Worm (Caenorhabditis elegans) whole organism, early embryonic: ENCODE data around the gene Y2H9A.4.

ENCODE experiments used
- B0310.2 ChIP-seq: sonication (generic microtip); optimal IDR thresholded peaks from 2 replicates; lab custom pipeline; 2016; ENCODE audit warnings: mild to moderate bottlenecking, missing genetic modification characterization, missing compliant biosample characterization
- F13C5.2 ChIP-seq: sonication (generic microtip); optimal IDR thresholded peaks from 2 replicates; lab custom pipeline; 2017; ENCODE audit warnings: mild to moderate bottlenecking, missing genetic modification characterization, inconsistent platforms, missing compliant biosample characterization
- aly-1 ChIP-seq: sonication (generic microtip); optimal IDR thresholded peaks from 2 replicates; lab custom pipeline; 2016; ENCODE audit warnings: missing genetic modification characterization, missing compliant biosample characterization
- ama-1 ChIP-seq: fragments of 150-350 bp; optimal IDR thresholded peaks from 2 replicates; lab custom pipeline; 2014
- ceh-13 ChIP-seq: fragments of 200-800 bp; sonication (Bioruptor generic); optimal IDR thresholded peaks from 2 replicates; lab custom pipeline; 2018; ENCODE audit warnings: mild to moderate bottlenecking, missing genetic modification characterization, missing compliant biosample characterization
- ceh-36 ChIP-seq: sonication (generic microtip); optimal IDR thresholded peaks from 2 replicates; lab custom pipeline; 2016; ENCODE audit warnings: missing genetic modification characterization, inconsistent platforms, missing compliant biosample characterization
- ets-7 ChIP-seq: sonication (generic microtip); optimal IDR thresholded peaks from 2 replicates; lab custom pipeline; 2016; ENCODE audit warnings: missing genotype, missing genetic modification characterization, missing compliant biosample characterization
- flt-1 ChIP-seq: fragments of 200-800 bp; sonication (Bioruptor generic); IDR thresholded peaks from 2 replicates; pipeline ENCODE4 v1.3.6; 2022; ENCODE audit warnings: missing genetic modification characterization, missing compliant biosample characterization
- hmbx-1 ChIP-seq: sonication (generic microtip); optimal IDR thresholded peaks from 2 replicates; lab custom pipeline; 2016; ENCODE audit warnings: mild to moderate bottlenecking, missing genetic modification characterization, missing compliant biosample characterization
- hmg-4 ChIP-seq: fragments of 200-800 bp; sonication (Bioruptor generic); optimal IDR thresholded peaks from 2 replicates; lab custom pipeline; 2018; ENCODE audit warnings: mild to moderate bottlenecking, missing genetic modification characterization, missing compliant biosample characterization
- hnd-1 ChIP-seq: sonication (generic microtip); optimal IDR thresholded peaks from 2 replicates; lab custom pipeline; 2016; ENCODE audit warnings: missing genetic modification characterization, missing compliant biosample characterization
- pes-1 ChIP-seq: fragments of 200-800 bp; sonication (Bioruptor generic); IDR thresholded peaks from 2 replicates; pipeline ENCODE4 v1.3.6; 2022; ENCODE audit warnings: missing genetic modification reagents, missing genetic modification characterization, missing compliant biosample characterization
- scrt-1 ChIP-seq: fragments of 200-800 bp; sonication (Bioruptor generic); IDR thresholded peaks from 2 replicates; pipeline ENCODE4 v1.3.6; 2022; ENCODE audit warnings: missing genetic modification characterization, missing compliant biosample characterization
- sea-1 ChIP-seq: fragments of 200-800 bp; sonication (Bioruptor generic); conservative IDR thresholded peaks from 2 replicates; pipeline ENCODE4 v1.3.6; 2022; ENCODE audit warnings: missing genetic modification characterization, missing compliant biosample characterization
- tbx-11 ChIP-seq: fragments of 200-800 bp; sonication (Bioruptor generic); IDR thresholded peaks from 2 replicates; pipeline ENCODE4 v1.3.6; 2022; ENCODE audit warnings: missing genetic modification characterization, missing compliant biosample characterization
- tbx-37 ChIP-seq: fragments of 200-800 bp; sonication (Bioruptor generic); conservative IDR thresholded peaks from 2 replicates; pipeline ENCODE4 v1.3.6; 2022; ENCODE audit warnings: missing genetic modification reagents, missing genetic modification characterization, missing compliant biosample characterization
- tra-4 ChIP-seq: sonication (generic microtip); optimal IDR thresholded peaks from 2 replicates; lab custom pipeline; 2017; ENCODE audit warnings: missing genetic modification characterization, missing compliant biosample characterization

The Y2H9A.4 gene

DNA sequence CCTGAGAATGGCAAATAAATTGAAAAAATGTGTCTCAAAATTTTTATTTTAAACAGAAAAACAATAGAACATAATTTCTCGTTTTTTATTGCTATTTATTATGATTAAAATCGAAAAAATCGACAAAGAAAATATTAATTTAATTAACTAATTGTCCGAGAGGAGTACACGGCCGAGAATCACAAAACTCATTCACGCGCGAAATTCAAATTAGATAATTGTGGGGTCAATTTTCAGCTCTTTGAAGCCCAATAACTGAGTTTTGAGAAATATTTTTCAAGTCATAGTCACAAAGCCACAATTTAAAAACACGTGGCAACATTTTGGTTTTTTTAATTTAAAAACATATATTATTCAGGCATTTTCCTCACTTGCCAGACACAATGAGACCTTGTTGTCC is 36.6 kb upstream of the Y2H9A.4 start:
- TF ChIP-seq B0310.2 (tag; lab: Kevin White, UChicago), result no peak
- no peak for TF ChIP-seq tra-4 (tag; lab: Kevin White, UChicago)
- TF ChIP-seq hnd-1, result no peak
- no peak for TF ChIP-seq sea-1 (GFP tag; lab: Robert Waterston, UW)
- no peak for TF ChIP-seq hmg-4 (GFP tag; lab: Kevin White, UChicago)

DNA sequence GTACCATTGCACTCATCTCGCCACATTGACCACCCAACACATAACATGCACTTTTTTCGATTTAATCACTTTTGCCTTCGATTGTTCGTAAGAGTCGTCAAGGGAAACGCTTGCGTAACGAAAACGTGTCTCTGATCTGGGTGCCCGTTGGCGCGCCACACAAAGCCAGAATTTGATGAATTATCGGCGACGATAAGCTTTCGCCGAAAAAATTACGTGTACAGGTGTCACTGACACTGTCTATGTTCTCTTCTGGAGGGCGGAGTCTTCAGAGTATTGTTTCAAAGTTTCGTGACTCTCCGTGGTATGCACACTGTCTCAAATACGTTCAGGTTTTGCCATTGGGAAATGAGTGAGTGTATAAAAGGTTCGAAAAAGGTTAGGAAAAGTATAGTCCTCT is 35.0 kb upstream of the Y2H9A.4 start, which contains the start of gene F53F1.4:
F53F1.4 (plus strand) TSS at position 390 of the 400 bp plus-strand sequence.
- no peak for TF ChIP-seq ama-1 (lab: Kevin White, UChicago)

DNA sequence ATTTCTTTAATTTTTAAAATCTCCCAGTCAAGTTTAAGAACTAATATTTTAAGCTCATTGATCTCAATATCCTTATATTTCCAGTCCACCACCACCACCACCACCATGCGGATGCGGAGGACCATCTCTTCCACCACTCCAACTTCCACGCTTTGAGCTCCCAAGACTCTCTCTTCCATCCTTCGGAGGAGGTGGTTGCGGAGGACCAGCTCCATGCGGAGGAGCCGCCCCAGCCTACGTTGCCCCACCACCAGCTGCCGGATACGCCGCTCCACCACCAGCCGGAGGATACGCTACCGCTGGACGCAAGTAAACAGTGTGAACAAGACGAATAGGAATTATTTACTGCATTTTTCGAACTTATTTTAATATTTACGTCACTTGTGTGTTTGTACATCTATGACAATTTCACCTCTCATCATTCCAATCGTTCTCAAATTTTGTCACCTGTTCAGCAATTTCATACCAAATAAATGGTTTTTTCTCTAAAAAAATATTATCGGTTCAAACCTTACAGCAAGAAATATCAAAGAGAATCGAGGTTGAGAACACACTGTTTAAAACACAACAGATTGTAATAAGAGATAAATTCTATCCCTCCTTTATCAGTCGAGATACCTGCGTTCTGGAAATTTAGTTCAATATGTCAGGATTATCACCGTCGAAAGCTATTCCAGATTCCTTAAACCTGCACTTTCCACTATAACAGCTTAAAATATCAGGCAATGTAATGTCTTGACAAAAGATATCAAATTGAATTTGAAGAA is 34.3 kb upstream of the Y2H9A.4 start:
- TF ChIP-seq hmbx-1 (tag; lab: Kevin White, UChicago), result no peak
- TF ChIP-seq tbx-37 (GFP tag; lab: Robert Waterston, UW), result no peak
- TF ChIP-seq pes-1 (GFP tag; lab: Robert Waterston, UW), result no peak; the same call in 1 of the 2 replicates
- no peak for TF ChIP-seq flt-1 (GFP tag; lab: Robert Waterston, UW)
- no peak for TF ChIP-seq hmg-4 (GFP tag; lab: Kevin White, UChicago)
- TF ChIP-seq sea-1 (GFP tag; lab: Robert Waterston, UW), result no peak; the same call in 1 of the 2 replicates
- TF ChIP-seq ama-1 (lab: Kevin White, UChicago), result no peak
- TF ChIP-seq ceh-36 (tag; lab: Kevin White, UChicago), result no peak
- no peak for TF ChIP-seq ets-7 (tag; lab: Kevin White, UChicago)
- no peak for TF ChIP-seq hnd-1
- TF ChIP-seq ceh-13 (GFP tag; lab: Kevin White, UChicago), result no peak
- no peak for TF ChIP-seq tra-4 (tag; lab: Kevin White, UChicago)
- TF ChIP-seq tbx-11, result no peak
- no peak for TF ChIP-seq aly-1 (tag; lab: Kevin White, UChicago)

DNA sequence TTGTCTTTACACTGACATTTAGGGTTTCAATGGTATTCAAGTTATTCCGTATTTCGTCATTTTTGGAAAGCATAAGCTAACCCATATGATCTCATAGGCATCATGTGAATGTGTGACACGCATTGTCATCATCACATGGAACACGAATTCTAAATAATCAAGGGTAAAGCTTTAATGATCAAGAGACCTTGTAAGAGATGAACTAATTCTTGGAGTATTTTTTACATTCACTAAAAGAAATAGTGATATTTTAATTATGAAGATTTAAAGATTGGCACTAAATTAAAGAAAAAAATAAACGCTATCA is 33.8 kb upstream of the Y2H9A.4 start:
- TF ChIP-seq ama-1 (lab: Kevin White, UChicago) (no peak), aly-1 (tag; lab: Kevin White, UChicago) (no peak), scrt-1 (GFP tag; lab: Robert Waterston, UW) (no peak), hmg-4 (GFP tag; lab: Kevin White, UChicago) (no peak), ceh-36 (tag; lab: Kevin White, UChicago) (no peak), B0310.2 (tag; lab: Kevin White, UChicago) (no peak), flt-1 (GFP tag; lab: Robert Waterston, UW) (no peak), tbx-11 (no peak), ceh-13 (GFP tag; lab: Kevin White, UChicago) (no peak), tbx-37 (GFP tag; lab: Robert Waterston, UW) (no peak), ets-7 (tag; lab: Kevin White, UChicago) (no peak), sea-1 (GFP tag; lab: Robert Waterston, UW) (no peak), pes-1 (GFP tag; lab: Robert Waterston, UW) (no peak), hnd-1 (no peak), F13C5.2 (no peak), hmbx-1 (tag; lab: Kevin White, UChicago) (no peak), tra-4 (tag; lab: Kevin White, UChicago) (no peak)

DNA sequence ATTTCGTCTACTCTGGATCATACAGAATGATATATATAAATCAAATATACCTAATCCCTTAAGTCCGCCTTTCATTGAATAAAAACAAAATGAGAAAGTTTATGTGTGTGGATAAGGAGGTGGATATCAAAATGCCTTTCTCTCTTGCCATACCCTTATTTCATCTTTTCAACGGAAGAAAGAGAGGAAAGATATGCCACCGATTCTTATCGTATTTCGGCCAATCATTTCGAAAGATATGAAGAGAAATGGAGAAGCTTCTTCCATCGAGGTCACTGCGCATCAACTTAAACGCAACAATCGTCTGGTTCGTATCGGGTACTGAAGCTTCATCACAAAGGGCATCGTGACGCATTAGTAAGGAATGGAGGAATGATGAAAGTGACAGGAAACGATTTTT is 32.4 kb upstream of the Y2H9A.4 start:
- TF ChIP-seq hmbx-1 (tag; lab: Kevin White, UChicago) (no peak), hmg-4 (GFP tag; lab: Kevin White, UChicago) (no peak), tra-4 (tag; lab: Kevin White, UChicago) (no peak), tbx-37 (GFP tag; lab: Robert Waterston, UW) (no peak), scrt-1 (GFP tag; lab: Robert Waterston, UW) (no peak), ceh-13 (GFP tag; lab: Kevin White, UChicago) (no peak), ets-7 (tag; lab: Kevin White, UChicago) (no peak)

DNA sequence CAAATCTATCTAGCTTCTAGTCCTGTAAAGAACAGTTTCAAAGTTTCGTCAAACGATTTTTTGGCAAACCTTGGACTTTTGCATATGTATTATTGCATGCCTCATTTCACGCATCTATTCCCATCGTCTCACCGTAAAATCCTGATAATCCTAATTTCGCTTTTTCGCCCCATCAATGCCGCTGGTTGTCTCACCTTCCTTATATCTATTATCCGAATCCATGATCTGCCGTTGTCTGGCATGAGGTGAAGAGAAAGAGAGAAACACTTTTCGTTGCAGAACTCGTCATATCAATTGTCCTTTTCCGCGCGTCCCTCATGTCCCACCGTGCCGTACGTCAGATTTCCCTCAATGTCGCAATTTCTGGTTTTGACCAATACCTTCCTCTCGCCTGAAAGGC is 31.1 kb upstream of the Y2H9A.4 start, which contains the start of gene cut-2:
cut-2 (plus strand) TSS at position 365 of the 400 bp plus-strand sequence.
- TF ChIP-seq sea-1 (GFP tag; lab: Robert Waterston, UW), result no peak
- TF ChIP-seq ama-1 (lab: Kevin White, UChicago), result no peak
- TF ChIP-seq hnd-1, result no peak
- TF ChIP-seq scrt-1 (GFP tag; lab: Robert Waterston, UW), result no peak
- no peak for TF ChIP-seq hmbx-1 (tag; lab: Kevin White, UChicago)
- TF ChIP-seq tbx-11, result no peak
- TF ChIP-seq tbx-37 (GFP tag; lab: Robert Waterston, UW), result no peak
- no peak for TF ChIP-seq ceh-36 (tag; lab: Kevin White, UChicago)
- no peak for TF ChIP-seq B0310.2 (tag; lab: Kevin White, UChicago)
- no peak for TF ChIP-seq F13C5.2
- TF ChIP-seq hmg-4 (GFP tag; lab: Kevin White, UChicago), result no peak
- no peak for TF ChIP-seq pes-1 (GFP tag; lab: Robert Waterston, UW)
- TF ChIP-seq tra-4 (tag; lab: Kevin White, UChicago), result no peak
- no peak for TF ChIP-seq flt-1 (GFP tag; lab: Robert Waterston, UW)

DNA sequence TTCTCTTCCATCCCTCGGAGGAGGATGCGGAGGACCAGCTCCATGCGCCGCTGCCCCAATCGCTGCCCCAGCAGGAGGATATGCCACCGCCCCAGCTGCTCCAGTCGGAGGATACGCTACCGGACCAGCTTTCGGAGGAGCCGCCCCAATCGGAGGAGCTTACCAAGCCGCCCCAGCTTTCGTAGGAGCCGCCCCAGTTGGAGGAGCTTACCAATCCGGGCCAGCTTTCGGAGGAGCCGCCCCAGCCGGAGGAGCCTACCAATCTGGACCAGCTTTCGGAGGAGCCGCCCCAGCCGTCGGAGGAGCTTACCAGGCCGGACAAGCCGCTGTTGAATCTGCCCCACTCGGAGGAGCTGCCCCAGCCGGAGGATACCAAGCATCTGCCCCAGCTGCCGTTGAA is 30.2 kb upstream of the Y2H9A.4 start:
- TF ChIP-seq pes-1 (GFP tag; lab: Robert Waterston, UW) (no peak), hnd-1 (no peak), hmbx-1 (tag; lab: Kevin White, UChicago) (no peak), aly-1 (tag; lab: Kevin White, UChicago) (peak; percentile 18), F13C5.2 (no peak), ets-7 (tag; lab: Kevin White, UChicago) (no peak), tbx-37 (GFP tag; lab: Robert Waterston, UW) (no peak), ceh-36 (tag; lab: Kevin White, UChicago) (peak; percentile 35), sea-1 (GFP tag; lab: Robert Waterston, UW) (no peak), scrt-1 (GFP tag; lab: Robert Waterston, UW) (peak; percentile 67; the same call in 1 of the 2 replicates), hmg-4 (GFP tag; lab: Kevin White, UChicago) (no peak), flt-1 (GFP tag; lab: Robert Waterston, UW) (no peak), ama-1 (lab: Kevin White, UChicago) (no peak), tra-4 (tag; lab: Kevin White, UChicago) (no peak)
